Fruit fly (Drosophila melanogaster): ENCODE results near the gene Sfp33A3.

dm6 chr2L:11793986-11794385, 45.7 kb upstream of the Sfp33A3 start, which contains the start of gene CG14937:
- TF ChIP-seq achi (GFP tag; optimal IDR thresholded peaks at IDR 0.05) (no peak), Hr39 (GFP tag; optimal IDR thresholded peaks at IDR 0.05) (no peak), fd85E (GFP tag; optimal IDR thresholded peaks at IDR 0.05) (no peak), CG31627 (GFP tag; optimal IDR thresholded peaks at IDR 0.05) (no peak), Sox15 (GFP tag; optimal IDR thresholded peaks at IDR 0.05) (no peak), dsx (GFP tag; optimal IDR thresholded peaks at IDR 0.05; ENCODE audit: poor library complexity, severe bottlenecking) (no peak), CG10669 (GFP tag; optimal IDR thresholded peaks at IDR 0.05) (no peak), CG15336 (GFP tag; IDR thresholded peaks at IDR 0.05) (no peak), CG32006 (GFP tag; optimal IDR thresholded peaks at IDR 0.05) (no peak), Ets21C (GFP tag; optimal IDR thresholded peaks at IDR 0.05) (no peak), topi (GFP tag; optimal IDR thresholded peaks at IDR 0.05) (no peak)

Data from whole organism, prepupa.